Worm (Caenorhabditis elegans): Measurements from ENCODE around the gene sra-4.

sra-4 gene

ce11 chrII:9566045-9566444 lies 23.4 kb upstream of the sra-4 start:
- no peak for TF ChIP-seq pha-4 (tag; optimal IDR thresholded peaks at IDR 0.05)
- no peak for TF ChIP-seq nhr-2 (tag; optimal IDR thresholded peaks at IDR 0.05)
- peak; percentile 22 for TF ChIP-seq ztf-11 (tag; optimal IDR thresholded peaks at IDR 0.05)
- peak; percentile 95 for TF ChIP-seq sptf-1 (tag; optimal IDR thresholded peaks at IDR 0.05)
- peak; percentile 93 for TF ChIP-seq cnd-1 (tag; optimal IDR thresholded peaks at IDR 0.05)
- peak; percentile 86 for TF ChIP-seq lin-32 (GFP tag; optimal IDR thresholded peaks at IDR 0.05)
- peak; percentile 79 for TF ChIP-seq flh-1 (GFP tag; optimal IDR thresholded peaks at IDR 0.05)
- TF ChIP-seq ceh-83 (GFP tag; optimal IDR thresholded peaks at IDR 0.05), result peak; percentile 91
- no peak for TF ChIP-seq nhr-76 (tag; optimal IDR thresholded peaks at IDR 0.05)
- no peak for TF ChIP-seq lin-13 (tag; optimal IDR thresholded peaks at IDR 0.05)
- peak; percentile 85 for TF ChIP-seq tbx-8 (GFP tag; optimal IDR thresholded peaks at IDR 0.05)
- no peak for TF ChIP-seq elt-3 (tag; optimal IDR thresholded peaks at IDR 0.05)
- TF ChIP-seq hlh-1 (tag; optimal IDR thresholded peaks at IDR 0.05), result peak; percentile 23
- peak; percentile 90 for TF ChIP-seq sem-2 (GFP tag; optimal IDR thresholded peaks at IDR 0.05)
- peak; percentile 92 for TF ChIP-seq drap-1 (GFP tag; optimal IDR thresholded peaks at IDR 0.05)
- TF ChIP-seq nhr-237 (tag; optimal IDR thresholded peaks at IDR 0.05), result no peak
- TF ChIP-seq mep-1 (tag; optimal IDR thresholded peaks at IDR 0.05), result peak; percentile 6
- TF ChIP-seq mls-2 (tag; optimal IDR thresholded peaks at IDR 0.05), result peak; percentile 95
- TF ChIP-seq unc-120 (tag; optimal IDR thresholded peaks at IDR 0.05; ENCODE audit: poor library complexity, severe bottlenecking), result peak; percentile 84
- TF ChIP-seq blmp-1 (tag; optimal IDR thresholded peaks at IDR 0.05), result no peak
- no peak for TF ChIP-seq zip-8 (tag; optimal IDR thresholded peaks at IDR 0.05)
- TF ChIP-seq M03D4.4 (tag; optimal IDR thresholded peaks at IDR 0.05), result peak; percentile 94
- TF ChIP-seq ceh-39 (tag; optimal IDR thresholded peaks at IDR 0.05), result no peak
- peak; percentile 21 for TF ChIP-seq ces-1 (GFP tag; optimal IDR thresholded peaks at IDR 0.05)
- TF ChIP-seq unc-39 (tag; optimal IDR thresholded peaks at IDR 0.05), result peak; percentile 57
- peak; percentile 90 for TF ChIP-seq ceh-43 (GFP tag; optimal IDR thresholded peaks at IDR 0.05)
- no peak for TF ChIP-seq nhr-28 (tag; optimal IDR thresholded peaks at IDR 0.05)
- TF ChIP-seq elt-1 (tag; optimal IDR thresholded peaks at IDR 0.05; ENCODE audit: borderline replicate concordance, insufficient read depth), result no peak
- TF ChIP-seq nhr-12 (tag; optimal IDR thresholded peaks at IDR 0.05), result no peak
- TF ChIP-seq bed-3 (GFP tag; optimal IDR thresholded peaks at IDR 0.05), result peak; percentile 85
- peak; percentile 17 for TF ChIP-seq unc-62 (GFP tag; optimal IDR thresholded peaks at IDR 0.05)
- peak; percentile 75 for TF ChIP-seq ham-2 (GFP tag; optimal IDR thresholded peaks at IDR 0.05)

ce11 chrII:9560895-9561294 lies 18.2 kb upstream of the sra-4 start:
- no peak for TF ChIP-seq nhr-76 (tag; optimal IDR thresholded peaks at IDR 0.05)
- TF ChIP-seq nhr-28 (tag; optimal IDR thresholded peaks at IDR 0.05), result no peak
- TF ChIP-seq nhr-2 (tag; optimal IDR thresholded peaks at IDR 0.05), result no peak
- TF ChIP-seq lin-13 (tag; optimal IDR thresholded peaks at IDR 0.05), result no peak
- no peak for TF ChIP-seq ham-2 (GFP tag; optimal IDR thresholded peaks at IDR 0.05)
- TF ChIP-seq hlh-1 (tag; optimal IDR thresholded peaks at IDR 0.05), result no peak
- TF ChIP-seq snpc-4 (tag; optimal IDR thresholded peaks at IDR 0.05), result no peak
- no peak for TF ChIP-seq ceh-39 (tag; optimal IDR thresholded peaks at IDR 0.05)

DNA sequence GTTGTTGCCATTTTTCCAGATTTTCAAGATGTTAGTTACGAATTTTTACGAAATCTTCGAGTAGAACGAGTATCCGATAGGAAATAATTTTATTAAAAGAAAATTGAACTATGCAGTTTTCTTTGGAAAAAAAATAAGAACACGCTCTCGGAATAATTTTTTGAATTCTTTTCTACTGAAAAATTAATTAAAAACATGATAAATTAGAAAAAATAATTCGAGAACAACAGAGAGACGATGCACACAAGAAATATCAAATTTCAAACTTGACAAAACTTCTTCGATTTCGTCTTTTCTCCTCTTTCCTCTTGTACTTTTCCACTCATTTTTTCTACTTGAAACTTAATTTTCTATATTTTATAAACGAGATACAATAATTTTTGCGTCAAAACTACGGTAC lies 17.2 kb upstream of the sra-4 start, which contains the start of gene F35H8.4:
TSS of gene F35H8.4 (minus strand) at position 101 of the 400 bp plus-strand sequence.
- no peak for TF ChIP-seq bed-3 (GFP tag; optimal IDR thresholded peaks at IDR 0.05)

DNA sequence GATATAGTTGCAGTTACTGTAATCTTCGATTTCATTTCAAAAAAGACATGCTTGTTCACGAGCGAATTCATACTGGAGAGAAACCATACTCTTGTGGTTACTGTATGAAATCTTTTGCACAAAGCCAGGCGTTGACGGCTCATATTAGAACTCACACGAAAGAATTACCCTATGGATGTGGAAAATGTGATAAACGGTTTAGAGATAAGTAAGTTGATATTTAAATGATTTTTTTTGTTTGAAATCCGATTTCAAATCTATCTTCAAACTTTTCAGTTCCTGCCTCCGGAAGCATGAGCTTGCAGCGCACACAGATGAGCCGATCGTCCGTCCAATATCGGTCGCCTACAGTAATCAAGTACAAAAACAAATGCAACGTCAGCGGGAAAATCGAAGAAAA lies 16.2 kb upstream of the sra-4 start:
- no peak for TF ChIP-seq unc-39 (tag; optimal IDR thresholded peaks at IDR 0.05)

DNA sequence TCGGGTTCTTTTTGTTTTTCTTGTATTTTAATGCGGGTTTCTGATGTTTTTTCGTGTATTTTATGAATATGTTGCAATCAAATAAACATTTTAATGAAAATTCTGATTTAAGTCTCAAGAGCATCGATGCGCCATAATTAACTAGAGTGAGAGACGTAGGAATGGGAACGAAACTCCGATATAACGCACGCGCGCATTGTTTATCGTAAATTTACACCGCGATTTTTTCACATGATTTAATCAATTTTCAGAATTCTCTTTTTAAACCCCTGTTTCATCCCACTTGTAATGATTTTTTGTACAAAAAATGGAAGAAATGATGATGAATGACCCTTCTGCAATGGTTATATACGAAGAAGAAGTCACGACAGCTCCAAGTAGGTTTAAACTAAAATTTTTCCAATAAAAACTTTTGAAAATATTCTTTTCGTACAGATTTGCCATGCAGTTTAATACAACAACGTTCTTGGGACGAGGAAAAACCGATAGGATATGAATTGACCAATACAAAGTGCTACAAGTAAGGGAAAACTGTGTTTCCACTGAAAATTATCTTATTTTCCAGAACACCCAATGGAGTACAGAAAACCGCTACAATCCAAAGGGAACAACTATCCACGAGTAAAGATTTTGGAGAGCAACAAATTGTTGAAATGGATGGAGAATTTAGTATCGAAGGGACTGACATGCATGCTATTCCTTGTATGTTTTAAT lies 14.9 kb upstream of the sra-4 start, which contains the start of gene zfp-2:
TSS of gene zfp-2 (plus strand) at position 214 of the 714 bp plus-strand sequence.
- TF ChIP-seq ces-1 (GFP tag; optimal IDR thresholded peaks at IDR 0.05), result peak; percentile 82
- TF ChIP-seq bed-3 (GFP tag; optimal IDR thresholded peaks at IDR 0.05), result no peak
- peak; percentile 8 for TF ChIP-seq lsy-2 (tag; optimal IDR thresholded peaks at IDR 0.05)

Measured in whole organism, mixed stage, embryonic.